Worm (Caenorhabditis elegans) whole organism, L2 larva: ENCODE measurements around the gene C51E3.9.

Experiments
- egl-27 ChIP-seq: sonication (generic microtip); optimal IDR thresholded peaks from 3 replicates; lab custom pipeline; 2017; ENCODE audit warnings: missing biosample characterization, missing genetic modification reagents, missing genetic modification characterization
- elt-1 ChIP-seq: fragments of 150-350 bp; optimal IDR thresholded peaks from 2 replicates; lab custom pipeline; 2014; ENCODE audit warnings: missing biosample characterization, missing genetic modification characterization
- lin-39 ChIP-seq: fragments of 150-350 bp; optimal IDR thresholded peaks from 2 replicates; lab custom pipeline; 2014; ENCODE audit warnings: missing biosample characterization, missing genetic modification reagents, missing genetic modification characterization
- nhr-11 ChIP-seq: fragments of 150-350 bp; optimal IDR thresholded peaks from 2 replicates; lab custom pipeline; 2014; ENCODE audit warnings: missing biosample characterization, missing genetic modification characterization
- nhr-25 ChIP-seq: fragments of 150-350 bp; sonication (generic microtip); optimal IDR thresholded peaks from 3 replicates; lab custom pipeline; 2014; ENCODE audit warnings: missing biosample characterization, missing genetic modification characterization
- sma-3 ChIP-seq: sonication (generic microtip); optimal IDR thresholded peaks from 2 replicates; lab custom pipeline; 2016; ENCODE audit warnings: missing genetic modification reagents, missing genetic modification characterization, missing compliant biosample characterization
- zag-1 ChIP-seq: fragments of 150-350 bp; optimal IDR thresholded peaks from 2 replicates; lab custom pipeline; 2014; ENCODE audit warnings: missing biosample characterization, missing genetic modification characterization

DNA sequence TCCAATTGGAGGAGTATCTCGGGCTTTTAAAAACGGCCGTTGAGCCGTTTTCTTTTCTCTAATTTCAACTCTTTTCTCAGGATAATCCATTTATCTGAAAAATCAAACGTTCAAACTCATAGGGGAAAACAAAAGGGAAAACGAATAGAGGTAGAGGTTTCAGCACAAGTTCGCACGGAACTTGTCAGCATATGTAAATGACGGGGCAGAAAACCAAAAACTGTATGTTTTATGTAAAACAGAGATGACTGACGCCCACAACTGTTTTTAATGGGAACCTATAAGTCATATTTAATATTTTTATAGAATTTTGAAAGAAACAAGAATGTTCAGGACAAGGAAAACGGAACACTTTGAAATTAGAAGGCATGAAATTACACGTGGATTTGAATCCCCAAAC, 20.6 kb downstream of the C51E3.9 start, which contains the start of gene C51E3.6:
- TF ChIP-seq nhr-11 (no peak), lin-39 (tag; lab: Kevin White, UChicago) (no peak), elt-1 (tag; lab: Kevin White, UChicago) (no peak), egl-27 (tag; lab: Kevin White, UChicago) (no peak), sma-3 (GFP tag; lab: Kevin White, UChicago) (no peak), zag-1 (no peak), nhr-25 (tag; lab: Kevin White, UChicago) (no peak)
